Fruit fly (Drosophila melanogaster) whole organism, pupa: ENCODE results near the gene CG33702.
A peak's percentile ranks its signal among the peaks of the same experiment; 100 is the strongest.

Source experiments
- CG10348 ChIP-seq: fragments of 200-800 bp; sonication (Bioruptor generic); IDR thresholded peaks from 2 replicates; pipeline ENCODE4 v1.3.6; 2022; ENCODE audit warnings: missing biosample characterization, missing genetic modification characterization
- CG12605 ChIP-seq: fragments of 200-800 bp; sonication (Bioruptor generic); IDR thresholded peaks from 2 replicates; pipeline ENCODE4 v1.3.6; 2022; ENCODE audit warnings: missing biosample characterization, missing genetic modification characterization
- CG13204 ChIP-seq: fragments of 200-800 bp; sonication (Bioruptor generic); optimal IDR thresholded peaks from 2 replicates; lab custom pipeline; 2018; ENCODE audit warnings: missing biosample characterization, mild to moderate bottlenecking, missing genetic modification characterization, moderate library complexity
- CG14655 ChIP-seq: fragments of 200-800 bp; sonication (Bioruptor generic); optimal IDR thresholded peaks from 3 replicates; lab custom pipeline; 2017; ENCODE audit warnings: mild to moderate bottlenecking, missing biosample characterization, missing genetic modification reagents, missing genetic modification characterization
- CG15710 ChIP-seq: fragments of 200-800 bp; sonication (Bioruptor generic); optimal IDR thresholded peaks from 2 replicates; lab custom pipeline; 2018; ENCODE audit warnings: missing biosample characterization, mild to moderate bottlenecking, missing genetic modification characterization, moderate library complexity
- CG17806 ChIP-seq: fragments of 200-800 bp; sonication (Bioruptor generic); optimal IDR thresholded peaks from 2 replicates; lab custom pipeline; 2018; ENCODE audit warnings: missing biosample characterization, mild to moderate bottlenecking, missing genetic modification characterization, moderate library complexity
- CG32121 ChIP-seq: fragments of 200-800 bp; sonication (Bioruptor generic); IDR thresholded peaks from 2 replicates; pipeline ENCODE4 v1.3.6; 2022; ENCODE audit warnings: missing biosample characterization, missing genetic modification characterization
- CG34367 ChIP-seq: fragments of 200-800 bp; sonication (Bioruptor generic); optimal IDR thresholded peaks from 2 replicates; lab custom pipeline; 2018; ENCODE audit warnings: missing biosample characterization, mild to moderate bottlenecking, missing genetic modification characterization
- CG4496 ChIP-seq: fragments of 200-800 bp; sonication (Bioruptor generic); IDR thresholded peaks from 3 replicates; pipeline ENCODE4 v1.3.6; 2022; ENCODE audit warnings: missing biosample characterization, missing genetic modification characterization
- CG8159 ChIP-seq: fragments of 200-800 bp; sonication (Bioruptor generic); optimal IDR thresholded peaks from 3 replicates; lab custom pipeline; 2018; ENCODE audit warnings: missing biosample characterization, mild to moderate bottlenecking, missing genetic modification characterization, moderate library complexity
- CG8301 ChIP-seq: fragments of 200-800 bp; sonication (Bioruptor generic); optimal IDR thresholded peaks from 2 replicates; lab custom pipeline; 2018; ENCODE audit warnings: missing biosample characterization, mild to moderate bottlenecking, missing genetic modification characterization
- CG9948 ChIP-seq: fragments of 200-800 bp; sonication (Bioruptor generic); optimal IDR thresholded peaks from 2 replicates; lab custom pipeline; 2018; ENCODE audit warnings: missing biosample characterization, mild to moderate bottlenecking, missing genetic modification characterization, moderate library complexity
- D1 ChIP-seq: fragments of 200-800 bp; sonication (Bioruptor generic); optimal IDR thresholded peaks from 2 replicates; lab custom pipeline; 2018; ENCODE audit warnings: missing biosample characterization, mild to moderate bottlenecking, missing genetic modification characterization, moderate library complexity
- EcR ChIP-seq: fragments of 200-800 bp; sonication (Bioruptor generic); optimal IDR thresholded peaks from 3 replicates; lab custom pipeline; 2019; ENCODE audit warnings: missing biosample characterization, missing genetic modification characterization, mild to moderate bottlenecking, moderate library complexity, missing genetic modification reagents
- Ets98B ChIP-seq: fragments of 200-800 bp; sonication (Bioruptor generic); IDR thresholded peaks from 2 replicates; pipeline ENCODE4 v1.3.6; 2022; ENCODE audit warnings: missing biosample characterization, missing genetic modification characterization
- Pif1A ChIP-seq: fragments of 200-800 bp; sonication (Bioruptor generic); optimal IDR thresholded peaks from 3 replicates; lab custom pipeline; 2016; ENCODE audit warnings: missing biosample characterization, missing genetic modification characterization
- Pif1B ChIP-seq: fragments of 200-800 bp; sonication (Bioruptor generic); optimal IDR thresholded peaks from 3 replicates; lab custom pipeline; 2016; ENCODE audit warnings: missing biosample characterization, missing genetic modification characterization
- Snoo ChIP-seq: fragments of 200-800 bp; sonication (Bioruptor generic); optimal IDR thresholded peaks from 3 replicates; lab custom pipeline; 2017; ENCODE audit warnings: missing biosample characterization, mild to moderate bottlenecking, missing genetic modification characterization, inconsistent platforms
- fd96Ca ChIP-seq: fragments of 200-800 bp; sonication (Bioruptor generic); IDR thresholded peaks from 3 replicates; pipeline ENCODE4 v1.3.6; 2022; ENCODE audit warnings: missing biosample characterization, missing genetic modification characterization
- gl ChIP-seq: fragments of 200-800 bp; sonication (Bioruptor generic); optimal IDR thresholded peaks from 2 replicates; lab custom pipeline; 2018; ENCODE audit warnings: missing biosample characterization, mild to moderate bottlenecking, missing genetic modification characterization

Gene CG33702

dm6 chr3L:9492115-9492514 lies 21.1 kb downstream of the CG33702 start, which contains the start of gene CG32037:
Gene CG32037, minus strand, starts transcription at chr3L:9492215.
- no peak for TF ChIP-seq CG15710 (tag; lab: Kevin White, UChicago)
- TF ChIP-seq Pif1B = no peak
- no peak for TF ChIP-seq D1 (tag; lab: Kevin White, UChicago)
- TF ChIP-seq Pif1A (GFP tag; lab: Kevin White, UChicago) = no peak
- no peak for TF ChIP-seq CG8301
- no peak for TF ChIP-seq fd96Ca (GFP tag; lab: Robert Waterston, UW)
- no peak for TF ChIP-seq CG8159 (tag; lab: Kevin White, UChicago)
- no peak for TF ChIP-seq CG9948

DNA sequence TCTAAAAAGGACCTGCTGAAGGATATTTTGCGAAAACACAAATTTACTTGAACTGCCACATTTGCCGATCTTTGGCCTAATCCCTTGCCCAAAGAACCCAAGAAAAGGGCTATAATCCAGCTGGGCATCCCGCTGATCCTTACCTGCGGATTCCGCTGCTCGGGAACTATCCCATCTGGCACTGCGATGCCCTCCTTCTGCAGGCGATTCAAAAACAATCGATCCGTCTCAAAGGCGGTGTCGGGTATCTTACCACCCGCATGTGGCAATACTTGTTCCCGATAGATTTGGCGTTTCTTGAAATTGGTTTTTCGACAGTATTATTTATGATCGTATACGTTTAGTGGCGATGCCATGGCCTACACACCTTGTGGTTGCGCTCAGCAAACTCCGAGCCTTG lies 21.9 kb downstream of the CG33702 start:
- no peak for TF ChIP-seq EcR
- no peak for TF ChIP-seq D1 (tag; lab: Kevin White, UChicago)
- TF ChIP-seq gl = no peak
- no peak for TF ChIP-seq CG4496 (GFP tag; lab: Robert Waterston, UW)
- TF ChIP-seq Ets98B = no peak
- TF ChIP-seq CG8159 (tag; lab: Kevin White, UChicago) = no peak
- no peak for TF ChIP-seq CG12605 (GFP tag; lab: Robert Waterston, UW)
- no peak for TF ChIP-seq CG17806 (tag; lab: Kevin White, UChicago)
- TF ChIP-seq CG13204 (GFP tag; lab: Kevin White, UChicago) = no peak
- no peak for TF ChIP-seq CG15710 (tag; lab: Kevin White, UChicago)
- TF ChIP-seq CG34367 (tag; lab: Kevin White, UChicago) = no peak
- TF ChIP-seq fd96Ca (GFP tag; lab: Robert Waterston, UW) = no peak
- no peak for TF ChIP-seq CG32121 (GFP tag; lab: Robert Waterston, UW)

DNA sequence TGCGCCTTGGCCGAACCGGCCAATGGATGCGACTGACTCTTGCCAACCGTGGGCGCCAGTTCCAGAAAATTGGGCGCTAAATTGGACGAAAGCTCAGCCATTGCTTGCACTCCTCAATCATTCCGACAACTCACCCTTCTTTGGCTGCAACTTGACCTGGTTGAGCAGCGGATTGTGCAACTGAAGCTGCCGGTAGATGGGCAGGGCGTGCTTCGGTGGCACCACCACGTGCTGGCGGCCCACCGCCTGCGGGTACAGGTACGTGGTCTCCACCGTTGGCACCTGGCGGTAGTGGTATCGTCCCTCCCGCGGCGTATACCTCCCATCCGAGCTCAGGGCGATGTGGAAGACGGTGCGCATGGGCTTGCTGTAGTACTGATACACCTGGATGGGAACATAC lies 22.8 kb downstream of the CG33702 start:
- TF ChIP-seq Pif1B (no peak), CG8159 (tag; lab: Kevin White, UChicago) (no peak), CG34367 (tag; lab: Kevin White, UChicago) (no peak), CG9948 (no peak), CG4496 (GFP tag; lab: Robert Waterston, UW) (no peak), CG17806 (tag; lab: Kevin White, UChicago) (no peak)

DNA sequence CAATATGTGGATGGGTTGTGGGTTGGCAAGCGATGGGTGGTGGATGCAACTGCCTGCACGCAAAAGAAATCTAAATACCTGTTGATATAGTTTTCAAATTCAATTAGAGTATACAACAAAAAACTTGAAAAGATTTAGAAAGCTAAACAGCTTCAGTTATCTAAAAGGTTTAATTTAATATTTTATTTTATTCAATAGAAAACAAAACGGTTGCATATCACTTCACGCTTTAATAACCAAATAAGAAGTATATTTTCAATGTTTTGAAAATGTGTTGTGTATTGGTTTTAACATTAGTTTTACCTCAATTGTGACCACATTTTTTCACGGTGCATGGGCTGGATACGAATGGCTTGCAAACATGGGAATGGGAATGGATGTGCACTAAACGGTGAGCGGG lies 23.6 kb downstream of the CG33702 start:
- TF ChIP-seq CG32121 (GFP tag; lab: Robert Waterston, UW) (peak; percentile 48), Ets98B (no peak), CG14655 (GFP tag; lab: Kevin White, UChicago) (no peak), CG13204 (GFP tag; lab: Kevin White, UChicago) (no peak)

dm6 chr3L:9489133-9489532 lies 24.1 kb downstream of the CG33702 start, which contains the start of gene CG32036:
Gene CG32036, minus strand, starts transcription at chr3L:9489233.
- TF ChIP-seq CG14655 (GFP tag; lab: Kevin White, UChicago) (no peak), CG4496 (GFP tag; lab: Robert Waterston, UW) (peak; percentile 12; the same call in 1 of the 3 replicates)

DNA sequence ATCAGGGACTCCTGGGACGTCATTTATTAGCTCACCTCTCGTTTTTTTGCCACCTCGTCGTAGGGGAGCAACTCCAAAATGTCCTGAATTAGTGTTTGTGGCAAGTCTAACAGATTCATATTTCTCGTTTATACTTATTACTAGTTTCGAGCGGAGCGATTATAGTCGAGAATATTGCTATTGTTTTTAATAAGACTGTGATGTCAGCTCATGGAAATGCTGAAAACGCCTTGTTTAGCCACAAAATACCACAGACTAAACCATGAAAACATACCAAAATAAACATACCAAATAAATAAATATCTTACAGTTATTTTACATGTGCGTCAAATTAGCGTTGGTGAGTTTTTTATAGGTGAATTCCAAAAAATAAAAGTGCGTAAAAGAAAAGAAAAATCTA lies 25.6 kb downstream of the CG33702 start, which contains the start of gene pall:
pall (minus strand) TSS at position 205 of the 400 bp plus-strand sequence.
- TF ChIP-seq Snoo (tag; lab: Kevin White, UChicago) = no peak
- no peak for TF ChIP-seq CG8159 (tag; lab: Kevin White, UChicago)

- TF ChIP-seq Ets98B = peak; percentile 39
- peak; percentile 23 for TF ChIP-seq CG17806 (tag; lab: Kevin White, UChicago)
- TF ChIP-seq Snoo (tag; lab: Kevin White, UChicago) = peak; percentile 39
- no peak for TF ChIP-seq CG8159 (tag; lab: Kevin White, UChicago)
- TF ChIP-seq D1 (tag; lab: Kevin White, UChicago) = no peak
- TF ChIP-seq CG12605 (GFP tag; lab: Robert Waterston, UW) = peak; percentile 46
Measured at dm6 chr3L:9476829-9477228, 36.4 kb downstream of the CG33702 start, which contains the start of the genes Uch-L5 and Jarid2. Gene Uch-L5, minus strand, starts transcription at chr3L:9476965. Gene Jarid2, plus strand, starts transcription at chr3L:9477038.

dm6 chr3L:9471151-9471903 lies 41.9 kb downstream of the CG33702 start:
- TF ChIP-seq CG10348 (no peak), CG32121 (GFP tag; lab: Robert Waterston, UW) (no peak), CG9948 (no peak), CG14655 (GFP tag; lab: Kevin White, UChicago) (no peak), Pif1A (GFP tag; lab: Kevin White, UChicago) (no peak), CG13204 (GFP tag; lab: Kevin White, UChicago) (no peak), D1 (tag; lab: Kevin White, UChicago) (no peak), CG4496 (GFP tag; lab: Robert Waterston, UW) (no peak), EcR (no peak), CG8301 (no peak)
